Fruit fly (Drosophila melanogaster): ENCODE results near the gene Der-1.

dm6 chr2L:2006082-2006669 is 32.4 kb downstream of the Der-1 start, which contains the start of gene CG33543:
- TF ChIP-seq brk (GFP tag; optimal IDR thresholded peaks at IDR 0.05) (no peak), Mio (GFP tag; optimal IDR thresholded peaks at IDR 0.05) (no peak), Hnf4 (GFP tag; optimal IDR thresholded peaks at IDR 0.05) (no peak), dl (GFP tag; optimal IDR thresholded peaks at IDR 0.05; ENCODE audit: insufficient read depth in 1 of 2, partially characterized antibody in 2 of 2) (no peak), psq (GFP tag; optimal IDR thresholded peaks at IDR 0.05) (no peak), CG9705 (GFP tag; optimal IDR thresholded peaks at IDR 0.05) (no peak), Dfd (GFP tag; optimal IDR thresholded peaks at IDR 0.05) (no peak), lola (GFP tag; optimal IDR thresholded peaks at IDR 0.05) (no peak), OdsH (GFP tag; optimal IDR thresholded peaks at IDR 0.05) (no peak), sv (GFP tag; optimal IDR thresholded peaks at IDR 0.05) (no peak), foxo (GFP tag; optimal IDR thresholded peaks at IDR 0.05) (no peak), woc (GFP tag; optimal IDR thresholded peaks at IDR 0.05) (no peak), pan (optimal IDR thresholded peaks at IDR 0.05) (no peak)

Measured in whole organism, wandering third instar larva.